Worm (Caenorhabditis elegans): ENCODE results near the gene dna-2.
"Not testable (repeated sequence)": the region's sequence is repeated elsewhere in the genome, so short reads cannot be mapped to it uniquely, and the experiment has no call there.

dna-2 gene

ce11 chrII:11759277-11759676, 19.0 kb upstream of the dna-2 start, which contains the start of the genes F44E5.4 and F44E5.5 (continued):
- TF ChIP-seq F10E7.11 (tag; optimal IDR thresholded peaks at IDR 0.05) (peak; percentile 97), F57A8.1 (GFP tag; optimal IDR thresholded peaks at IDR 0.05) (peak; percentile 7), bed-2 (GFP tag; IDR thresholded peaks at IDR 0.05) (peak; percentile 92), ceh-40 (GFP tag; IDR thresholded peaks at IDR 0.05) (peak; percentile 95), madf-3 (GFP tag; IDR thresholded peaks at IDR 0.05) (peak; percentile 93), F37B4.10 (GFP tag; IDR thresholded peaks at IDR 0.05) (peak; percentile 95; the same call in 1 of the 2 replicates), fkh-3 (tag; optimal IDR thresholded peaks at IDR 0.05) (peak; percentile 92), chd-7 (tag; optimal IDR thresholded peaks at IDR 0.05) (peak; percentile 99), lsl-1 (GFP tag; optimal IDR thresholded peaks at IDR 0.05) (peak; percentile 65), ztf-3 (GFP tag; optimal IDR thresholded peaks at IDR 0.05) (peak; percentile 98), tbx-9 (tag; optimal IDR thresholded peaks at IDR 0.05; ENCODE audit: borderline replicate concordance) (peak; percentile 93), ceh-100 (GFP tag; IDR thresholded peaks at IDR 0.05) (peak; percentile 88), C17E4.6 (GFP tag; IDR thresholded peaks at IDR 0.05) (peak; percentile 97), tlf-1 (GFP tag; optimal IDR thresholded peaks at IDR 0.05) (peak; percentile 94), nhr-120 (GFP tag; IDR thresholded peaks at IDR 0.05) (peak; percentile 99), ztf-18 (tag; optimal IDR thresholded peaks at IDR 0.05) (peak; percentile 48), ccch-3 (GFP tag; optimal IDR thresholded peaks at IDR 0.05) (peak; percentile 53), lag-1 (GFP tag; IDR thresholded peaks at IDR 0.05) (0 out of 2 replicates have a peak, but pooled peaks have one; percentile 89), mcd-1 (GFP tag; IDR thresholded peaks at IDR 0.05) (peak; percentile 97), atf-7 (tag; optimal IDR thresholded peaks at IDR 0.05) (peak; percentile 99), dox-1 (GFP tag; IDR thresholded peaks at IDR 0.05) (peak; percentile 100), rcor-1 (GFP tag; IDR thresholded peaks at IDR 0.05) (peak; percentile 92), mel-28 (tag; optimal IDR thresholded peaks at IDR 0.05; ENCODE audit: borderline replicate concordance) (peak; percentile 85), Y67H2A.10 (GFP tag; conservative IDR thresholded peaks at IDR 0.05) (peak; percentile 99), sea-2 (GFP tag; IDR thresholded peaks at IDR 0.05) (peak; percentile 99), K12H6.12 (tag; optimal IDR thresholded peaks at IDR 0.05) (peak; percentile 92), hsf-1 (GFP tag; IDR thresholded peaks at IDR 0.05) (peak; percentile 100), F39B2.1 (GFP tag; IDR thresholded peaks at IDR 0.05) (peak; percentile 96), B0261.1 (tag; optimal IDR thresholded peaks at IDR 0.05) (peak; percentile 40), ztf-6 (GFP tag; IDR thresholded peaks at IDR 0.05) (peak; percentile 95), ZK185.1 (tag; optimal IDR thresholded peaks at IDR 0.05; ENCODE audit: poor library complexity, severe bottlenecking) (peak; percentile 65), egl-44 (GFP tag; IDR thresholded peaks at IDR 0.05) (peak; percentile 98), Y79H2A.3 (GFP tag; conservative IDR thresholded peaks at IDR 0.05) (peak; percentile 99), madf-6 (GFP tag; IDR thresholded peaks at IDR 0.05) (peak; percentile 88), bed-1 (GFP tag; IDR thresholded peaks at IDR 0.05) (peak; percentile 99), ceh-91 (GFP tag; IDR thresholded peaks at IDR 0.05) (peak; percentile 62), attf-5 (GFP tag; optimal IDR thresholded peaks at IDR 0.05) (peak; percentile 46), cebp-2 (GFP tag; IDR thresholded peaks at IDR 0.05) (peak; percentile 100), athp-1 (tag; optimal IDR thresholded peaks at IDR 0.05) (peak; percentile 98), ceh-58 (GFP tag; IDR thresholded peaks at IDR 0.05) (peak; percentile 97), rpc-1 (optimal IDR thresholded peaks at IDR 0.05) (peak; percentile 100), B0019.2 (GFP tag; conservative IDR thresholded peaks at IDR 0.05) (peak; percentile 71; the same call in 1 of the 2 replicates), F33H1.4 (GFP tag; IDR thresholded peaks at IDR 0.05) (peak; percentile 77), nhr-27 (tag; optimal IDR thresholded peaks at IDR 0.05) (peak; percentile 98), nfya-2 (GFP tag; IDR thresholded peaks at IDR 0.05) (peak; percentile 96), nfyb-1 (GFP tag; IDR thresholded peaks at IDR 0.05) (peak; percentile 99), pbrm-1 (GFP tag; IDR thresholded peaks at IDR 0.05) (peak; percentile 99), madf-8 (GFP tag; conservative IDR thresholded peaks at IDR 0.05) (0 out of 2 replicates have a peak, but pooled peaks have one; percentile 19), hmg-1.2 (GFP tag; IDR thresholded peaks at IDR 0.05) (peak; percentile 100)
- TF ChIP-seq rpc-1 (tag; optimal IDR thresholded peaks at IDR 0.05) = not testable (repeated sequence)

Measured in whole organism, young adult.